Worm (Caenorhabditis elegans) whole organism, L3 larva: ENCODE measurements around the gene srw-33.

Experiments used
- ceh-16 ChIP-seq: sonication (generic microtip); optimal IDR thresholded peaks from 2 replicates; lab custom pipeline; 2017; ENCODE audit warnings: missing biosample characterization, missing genetic modification characterization
- lin-39 ChIP-seq: fragments of 150-350 bp; optimal IDR thresholded peaks from 2 replicates; lab custom pipeline; 2018; ENCODE audit warnings: missing biosample characterization, missing genetic modification reagents, missing genetic modification characterization
- pha-4 ChIP-seq: fragments of 150-350 bp; optimal IDR thresholded peaks from 2 replicates; lab custom pipeline; 2014; ENCODE audit warnings: missing biosample characterization, missing genetic modification reagents, missing genetic modification characterization

The srw-33 gene

ce11 chrV:15401856-15402314 is 49.4 kb downstream of the srw-33 start, which contains the start of gene fbxa-135:
Gene fbxa-135, plus strand, starts transcription at chrV:15402264.
- TF ChIP-seq lin-39 (tag; lab: Kevin White, UChicago) (no peak), pha-4 (tag; lab: Kevin White, UChicago) (peak; percentile 41)

ce11 chrV:15399691-15400377 is 51.5 kb downstream of the srw-33 start, which contains the start of the genes T06E6.15 and sri-7:
Gene T06E6.15, minus strand, starts transcription at chrV:15399791.
Gene sri-7, plus strand, starts transcription at chrV:15400327.
- TF ChIP-seq ceh-16, result no peak
